Worm (Caenorhabditis elegans) whole organism, L1 larva: ENCODE data around the gene M02E1.1.

ENCODE experiments used
- C04F5.9 ChIP-seq: sonication (generic microtip); optimal IDR thresholded peaks from 2 replicates; lab custom pipeline; 2016; ENCODE audit warnings: missing genetic modification characterization, missing compliant biosample characterization
- C16A3.4 ChIP-seq: fragments of 150-350 bp; optimal IDR thresholded peaks from 2 replicates; lab custom pipeline; 2014; ENCODE audit warnings: missing biosample characterization, missing genetic modification characterization
- C34B4.2 ChIP-seq: sonication (generic microtip); optimal IDR thresholded peaks from 2 replicates; lab custom pipeline; 2017; ENCODE audit warnings: mild to moderate bottlenecking, missing genetic modification characterization, missing compliant biosample characterization
- F16B12.6 ChIP-seq: fragments of 150-350 bp; optimal IDR thresholded peaks from 2 replicates; lab custom pipeline; 2014; ENCODE audit warnings: missing biosample characterization, missing genetic modification characterization
- aha-1 ChIP-seq: fragments of 150-350 bp; optimal IDR thresholded peaks from 2 replicates; lab custom pipeline; 2014; ENCODE audit warnings: missing biosample characterization, missing genetic modification characterization
- alr-1 ChIP-seq: fragments of 200-800 bp; sonication (Bioruptor generic); optimal IDR thresholded peaks from 2 replicates; lab custom pipeline; 2018; ENCODE audit warnings: borderline replicate concordance, mild to moderate bottlenecking, missing genetic modification characterization, missing compliant biosample characterization
- aly-2 ChIP-seq: fragments of 150-350 bp; optimal IDR thresholded peaks from 2 replicates; lab custom pipeline; 2014; ENCODE audit warnings: missing biosample characterization, missing genetic modification characterization
- ceh-63 ChIP-seq: fragments of 200-800 bp; sonication (Bioruptor generic); optimal IDR thresholded peaks from 2 replicates; lab custom pipeline; 2018; ENCODE audit warnings: mild to moderate bottlenecking, missing genetic modification characterization, missing compliant biosample characterization
- ceh-8 ChIP-seq: fragments of 200-800 bp; sonication (Bioruptor generic); optimal IDR thresholded peaks from 2 replicates; lab custom pipeline; 2018; ENCODE audit warnings: mild to moderate bottlenecking, missing genetic modification characterization, moderate library complexity, missing compliant biosample characterization
- ces-1 ChIP-seq: fragments of 150-350 bp; optimal IDR thresholded peaks from 2 replicates; lab custom pipeline; 2014; ENCODE audit warnings: missing biosample characterization, missing genetic modification reagents, missing genetic modification characterization
- dpl-1 ChIP-seq, 3 experiments: fragments of 150-350 bp in 2 of 3; sonication (generic microtip) in 1 of 3; optimal IDR thresholded peaks; 2 replicates each; lab custom pipeline; 2014 to 2017; ENCODE audit warnings: missing biosample characterization in 3 of 3, missing genetic modification characterization in 3 of 3, missing genetic modification reagents in 3 of 3
- dsc-1 ChIP-seq: sonication (generic microtip); optimal IDR thresholded peaks from 2 replicates; lab custom pipeline; 2016; ENCODE audit warnings: mild to moderate bottlenecking, missing genetic modification characterization, missing compliant biosample characterization
- egl-13 ChIP-seq: sonication (generic microtip); optimal IDR thresholded peaks from 2 replicates; lab custom pipeline; 2016; ENCODE audit warnings: missing genotype, missing genetic modification reagents, missing genetic modification characterization, missing compliant biosample characterization
- elt-2 ChIP-seq: sonication (generic microtip); optimal IDR thresholded peaks from 2 replicates; lab custom pipeline; 2016; ENCODE audit warnings: missing genetic modification characterization, mild to moderate bottlenecking, inconsistent platforms, missing compliant biosample characterization, missing genetic modification reagents
- elt-3 ChIP-seq, 6 experiments: fragments of 150-350 bp in 1 of 6; sonication (generic microtip); optimal IDR thresholded peaks; 2 replicates each; lab custom pipeline; 2017 to 2018; ENCODE audit warnings: missing biosample characterization in 6 of 6, missing genetic modification characterization in 6 of 6, inconsistent platforms in 1 of 6
- ets-5 ChIP-seq: fragments of 200-800 bp; sonication (Bioruptor generic); IDR thresholded peaks from 2 replicates; pipeline ENCODE4 v1.3.6; 2022; ENCODE audit warnings: missing genetic modification characterization, missing compliant biosample characterization
- fkh-10 ChIP-seq: sonication (generic microtip); optimal IDR thresholded peaks from 2 replicates; lab custom pipeline; 2017; ENCODE audit warnings: missing biosample characterization, missing genetic modification reagents, missing genetic modification characterization
- fkh-4 ChIP-seq: sonication (generic microtip); optimal IDR thresholded peaks from 2 replicates; lab custom pipeline; 2016; ENCODE audit warnings: missing compliant biosample characterization, missing genetic modification characterization, borderline replicate concordance
- fkh-8 ChIP-seq: sonication (generic microtip); optimal IDR thresholded peaks from 2 replicates; lab custom pipeline; 2016; ENCODE audit warnings: mild to moderate bottlenecking, missing genetic modification characterization, missing compliant biosample characterization
- hlh-17 ChIP-seq: fragments of 200-800 bp; sonication (Bioruptor generic); optimal IDR thresholded peaks from 2 replicates; lab custom pipeline; 2018; ENCODE audit warnings: missing genetic modification characterization, mild to moderate bottlenecking, missing compliant biosample characterization, moderate library complexity, borderline replicate concordance
- jun-1 ChIP-seq: fragments of 150-350 bp; optimal IDR thresholded peaks from 2 replicates; lab custom pipeline; 2014; ENCODE audit warnings: missing biosample characterization, missing genetic modification reagents, missing genetic modification characterization
- lin-14 ChIP-seq: fragments of 200-800 bp; sonication (Bioruptor generic); optimal IDR thresholded peaks from 2 replicates; lab custom pipeline; 2018; ENCODE audit warnings: mild to moderate bottlenecking, missing genetic modification characterization, moderate library complexity, missing compliant biosample characterization
- lin-15B ChIP-seq: fragments of 150-350 bp; sonication (generic microtip); optimal IDR thresholded peaks from 3 replicates; lab custom pipeline; 2014; ENCODE audit warnings: missing biosample characterization, missing genetic modification characterization
- lin-35 ChIP-seq, 2 experiments: fragments of 150-350 bp; optimal IDR thresholded peaks; 2 replicates each; lab custom pipeline; 2014; ENCODE audit warnings: missing biosample characterization in 2 of 2, missing genetic modification characterization in 2 of 2, missing genetic modification reagents in 2 of 2
- lin-39 ChIP-seq: fragments of 150-350 bp; optimal IDR thresholded peaks from 2 replicates; lab custom pipeline; 2014; ENCODE audit warnings: missing biosample characterization, missing genetic modification reagents, missing genetic modification characterization
- mdl-1 ChIP-seq, 2 experiments: fragments of 150-350 bp; optimal IDR thresholded peaks; 2 replicates each; lab custom pipeline; 2014 to 2017; ENCODE audit warnings: missing biosample characterization in 2 of 2, missing genetic modification characterization in 2 of 2, inconsistent platforms in 1 of 2
- nhr-11 ChIP-seq: fragments of 150-350 bp; optimal IDR thresholded peaks from 2 replicates; lab custom pipeline; 2014; ENCODE audit warnings: missing biosample characterization, missing genetic modification characterization
- nhr-71 ChIP-seq: sonication (generic microtip); optimal IDR thresholded peaks from 2 replicates; lab custom pipeline; 2016; ENCODE audit warnings: mild to moderate bottlenecking, missing genetic modification characterization, moderate library complexity, missing compliant biosample characterization
- nhr-85 ChIP-seq: sonication (generic microtip); peaks from one replicate; lab custom pipeline; 2016; ENCODE audit warnings: missing genetic modification characterization, inconsistent platforms, missing compliant biosample characterization
- sptf-1 ChIP-seq: fragments of 150-350 bp; optimal IDR thresholded peaks from 2 replicates; lab custom pipeline; 2014; ENCODE audit warnings: missing biosample characterization, missing genetic modification characterization
- swsn-7 ChIP-seq: sonication (generic microtip); optimal IDR thresholded peaks from 2 replicates; lab custom pipeline; 2016; ENCODE audit warnings: missing genetic modification characterization, missing compliant biosample characterization
- tbx-2 ChIP-seq: sonication (generic microtip); optimal IDR thresholded peaks from 2 replicates; lab custom pipeline; 2016; ENCODE audit warnings: missing genetic modification characterization, missing compliant biosample characterization
- tlp-1 ChIP-seq: fragments of 150-350 bp; optimal IDR thresholded peaks from 2 replicates; lab custom pipeline; 2014; ENCODE audit warnings: missing biosample characterization, missing genetic modification characterization
- vab-15 ChIP-seq: sonication (generic microtip); optimal IDR thresholded peaks from 2 replicates; lab custom pipeline; 2017; ENCODE audit warnings: missing genotype, mild to moderate bottlenecking, missing genetic modification characterization, missing compliant biosample characterization
- xbp-1 ChIP-seq: sonication (generic microtip); optimal IDR thresholded peaks from 2 replicates; lab custom pipeline; 2016; ENCODE audit warnings: missing genetic modification characterization, missing compliant biosample characterization
- zag-1 ChIP-seq: fragments of 150-350 bp; optimal IDR thresholded peaks from 2 replicates; lab custom pipeline; 2014; ENCODE audit warnings: missing biosample characterization, missing genetic modification characterization
- ztf-11 ChIP-seq, 2 experiments: sonication (generic microtip); optimal IDR thresholded peaks; 2 replicates each; lab custom pipeline; 2016 to 2017; ENCODE audit warnings: missing genetic modification characterization in 2 of 2, missing biosample characterization in 1 of 2, missing compliant biosample characterization in 1 of 2

The M02E1.1 gene

DNA sequence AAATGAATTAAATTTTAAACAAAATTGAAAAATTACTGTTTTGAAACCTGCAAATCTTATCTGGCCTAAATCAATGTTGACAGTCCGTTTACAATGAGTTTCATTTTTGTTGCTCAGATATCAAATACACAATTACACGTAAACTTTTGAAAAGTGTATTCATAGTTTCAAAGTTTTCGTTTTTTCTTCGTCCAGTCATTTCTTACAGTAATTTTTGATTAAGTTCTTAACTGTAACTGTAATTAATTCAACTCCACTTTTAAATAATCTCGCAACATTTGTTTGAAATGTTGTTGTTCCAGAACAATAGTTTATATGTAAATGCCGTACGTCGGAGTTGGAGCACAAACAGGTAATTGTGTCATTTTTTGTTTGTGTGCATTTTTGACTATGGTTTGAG is 24.4 kb upstream of the M02E1.1 start, which contains the start of gene gcp-2.1:
gcp-2.1 (plus strand) TSS at position 301 of the 400 bp plus-strand sequence.
- no peak for TF ChIP-seq lin-14 (GFP tag; lab: Kevin White, UChicago)
- TF ChIP-seq elt-3 (tag; optimal IDR thresholded peaks at IDR 0.05; lab: Kevin White, UChicago) = no peak
- no peak for TF ChIP-seq C34B4.2
- TF ChIP-seq tbx-2 (tag; lab: Kevin White, UChicago) = no peak
- TF ChIP-seq ceh-8 (GFP tag; lab: Kevin White, UChicago) = no peak
- TF ChIP-seq, all 84 proteins: peak for 0

DNA sequence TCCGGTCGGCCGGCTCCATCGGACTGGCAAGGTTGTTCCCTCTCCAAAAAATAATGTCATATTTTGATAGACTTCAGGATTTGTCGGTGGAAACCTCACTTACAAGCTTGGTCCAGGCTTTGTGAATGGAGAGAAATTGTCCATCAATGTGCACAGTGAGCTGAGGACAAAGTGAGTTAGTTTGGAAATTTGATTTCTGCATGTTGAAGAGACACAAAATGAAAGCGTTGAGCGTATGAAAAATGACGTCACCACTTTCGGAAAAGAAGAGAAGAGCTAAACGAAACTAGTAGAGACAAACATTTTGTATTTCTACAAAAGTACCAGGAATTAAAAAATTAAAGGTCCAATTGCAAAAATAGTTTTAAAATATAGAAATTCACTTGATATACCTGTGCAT is 20.9 kb upstream of the M02E1.1 start:
- peak; percentile 82 for TF ChIP-seq fkh-10 (GFP tag; lab: Kevin White, UChicago)
- peak; percentile 65 for TF ChIP-seq ces-1
- no peak for TF ChIP-seq fkh-4 (tag; lab: Kevin White, UChicago)
- no peak for TF ChIP-seq nhr-85 (tag; lab: Kevin White, UChicago)
- TF ChIP-seq fkh-8 (tag; lab: Kevin White, UChicago) = no peak
- peak; percentile 48 for TF ChIP-seq lin-14 (GFP tag; lab: Kevin White, UChicago)

DNA sequence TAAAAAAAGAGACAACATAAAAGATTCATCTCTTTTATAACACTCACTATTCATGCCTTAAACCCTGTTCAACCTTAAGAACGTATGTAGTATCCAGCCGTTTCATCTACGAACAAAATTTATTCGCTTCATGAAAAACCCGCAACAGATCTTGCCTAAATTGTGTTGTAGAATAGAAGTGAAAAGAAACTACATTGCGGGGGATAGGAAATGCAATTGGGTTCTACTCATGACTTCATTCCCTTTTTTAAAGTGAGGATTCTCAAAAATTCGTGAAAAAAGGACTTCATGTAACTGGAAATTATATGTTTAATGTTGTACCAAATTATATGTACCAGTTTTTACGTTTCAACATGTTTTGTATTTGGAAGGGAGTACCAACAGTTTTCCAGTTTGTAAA is 16.8 kb upstream of the M02E1.1 start:
- TF ChIP-seq jun-1 (tag; lab: Kevin White, UChicago) = no peak
- TF ChIP-seq fkh-10 (GFP tag; lab: Kevin White, UChicago) = peak; percentile 67

DNA sequence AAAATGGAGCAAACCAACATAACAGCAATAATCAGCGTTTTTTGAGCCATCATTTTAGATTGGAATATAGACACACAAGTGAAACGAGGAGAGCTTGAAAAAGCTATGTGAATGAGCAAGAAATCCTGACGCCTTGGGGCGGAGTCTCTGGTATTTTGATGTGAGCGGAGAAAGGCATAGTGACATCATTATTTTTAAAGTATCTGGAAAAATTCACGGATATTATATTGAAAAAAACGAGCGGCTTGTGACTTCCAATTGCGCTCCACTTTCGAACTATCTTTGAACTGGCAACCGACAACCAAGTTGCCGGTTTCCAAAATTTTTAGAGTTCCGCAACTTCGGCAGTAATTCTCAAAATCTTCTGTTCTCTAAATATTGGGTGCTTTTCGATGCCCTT is 14.7 kb upstream of the M02E1.1 start, which contains the start of gene nlp-64:
nlp-64 (minus strand) TSS at position 101 of the 400 bp plus-strand sequence.
- no peak for TF ChIP-seq tbx-2 (tag; lab: Kevin White, UChicago)
- TF ChIP-seq nhr-71 = no peak
- no peak for TF ChIP-seq sptf-1 (tag; lab: Kevin White, UChicago)
- TF ChIP-seq egl-13 (tag; lab: Kevin White, UChicago) = no peak
- TF ChIP-seq alr-1 = no peak
- no peak for TF ChIP-seq elt-2
- TF ChIP-seq dsc-1 = no peak
- TF ChIP-seq nhr-11 (tag; lab: Kevin White, UChicago) = no peak
- TF ChIP-seq tlp-1 (tag; lab: Kevin White, UChicago) = no peak
- no peak for TF ChIP-seq mdl-1 (tag; optimal IDR thresholded peaks at IDR 0.05; lab: Kevin White, UChicago)
- no peak for TF ChIP-seq lin-15B (tag; lab: Kevin White, UChicago)
- TF ChIP-seq lin-39 = no peak
- no peak for TF ChIP-seq vab-15 (tag; lab: Kevin White, UChicago)
- TF ChIP-seq ceh-63 (GFP tag; lab: Kevin White, UChicago) = no peak
- no peak for TF ChIP-seq ztf-11 (tag; optimal IDR thresholded peaks at IDR 0.05; lab: Kevin White, UChicago)
- TF ChIP-seq dpl-1 (GFP tag; optimal IDR thresholded peaks at IDR 0.05; lab: Kevin White, UChicago) = no peak
- TF ChIP-seq, all 84 proteins: peak for 0

DNA sequence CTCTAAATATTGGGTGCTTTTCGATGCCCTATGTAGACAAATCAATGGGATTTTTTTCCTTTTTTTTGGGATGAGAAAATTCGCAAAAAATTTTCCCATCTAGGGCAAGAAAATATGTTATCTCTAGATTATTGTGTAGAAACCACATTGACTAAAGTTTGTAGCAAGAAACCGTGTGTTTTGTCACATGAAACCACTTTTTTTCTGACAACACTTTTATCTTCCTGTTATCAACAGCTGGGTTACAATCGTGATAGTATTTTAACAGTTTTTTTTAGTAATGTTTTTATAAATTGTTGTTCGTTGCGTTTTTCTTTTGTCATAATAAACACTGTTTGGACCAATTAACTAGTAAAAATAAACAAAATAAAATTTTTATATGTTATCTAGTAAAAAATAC is 13.7 kb upstream of the M02E1.1 start:
- TF ChIP-seq ztf-11 (tag; optimal IDR thresholded peaks at IDR 0.05; lab: Kevin White, UChicago) = no peak
- no peak for TF ChIP-seq hlh-17 (GFP tag; lab: Kevin White, UChicago)
- no peak for TF ChIP-seq lin-39
- no peak for TF ChIP-seq swsn-7 (tag; lab: Kevin White, UChicago)
- TF ChIP-seq C04F5.9 (tag; lab: Kevin White, UChicago) = no peak
- no peak for TF ChIP-seq nhr-71
- no peak for TF ChIP-seq C16A3.4 (tag; lab: Kevin White, UChicago)
- TF ChIP-seq F16B12.6 (tag; lab: Kevin White, UChicago) = no peak
- no peak for TF ChIP-seq alr-1
- peak; percentile 39 for TF ChIP-seq elt-2
- no peak for TF ChIP-seq ceh-63 (GFP tag; lab: Kevin White, UChicago)
- no peak for TF ChIP-seq ets-5 (GFP tag; lab: Robert Waterston, UW)
- peak in 1 of 6 experiments; percentile 51 for TF ChIP-seq elt-3 (tag; optimal IDR thresholded peaks at IDR 0.05; lab: Kevin White, UChicago)
- no peak for TF ChIP-seq xbp-1 (tag; lab: Kevin White, UChicago)
- TF ChIP-seq aha-1 (tag; lab: Kevin White, UChicago) = no peak
- TF ChIP-seq aly-2 (tag; lab: Kevin White, UChicago) = no peak
- peak in 1 of 2 experiments; percentile 40 for TF ChIP-seq lin-35 (GFP tag; optimal IDR thresholded peaks at IDR 0.05; lab: Kevin White, UChicago)
- no peak for TF ChIP-seq tbx-2 (tag; lab: Kevin White, UChicago)
- no peak for TF ChIP-seq zag-1
- TF ChIP-seq ceh-8 (GFP tag; lab: Kevin White, UChicago) = no peak
